Worm (Caenorhabditis elegans) whole organism, early embryonic: ENCODE data around the gene cyp-33E3.

Experiments used
- B0310.2 ChIP-seq: sonication (generic microtip); optimal IDR thresholded peaks from 2 replicates; lab custom pipeline; 2016; ENCODE audit warnings: mild to moderate bottlenecking, missing genetic modification characterization, missing compliant biosample characterization
- ama-1 ChIP-seq: fragments of 150-350 bp; optimal IDR thresholded peaks from 2 replicates; lab custom pipeline; 2014
- hmbx-1 ChIP-seq: sonication (generic microtip); optimal IDR thresholded peaks from 2 replicates; lab custom pipeline; 2016; ENCODE audit warnings: mild to moderate bottlenecking, missing genetic modification characterization, missing compliant biosample characterization

- no peak for TF ChIP-seq ama-1 (lab: Kevin White, UChicago)
- no peak for TF ChIP-seq B0310.2
- no peak for TF ChIP-seq hmbx-1 (tag; lab: Kevin White, UChicago)
Measured at ce11 chrIV:8595317-8595716, 19.5 kb upstream of the cyp-33E3 start, which contains the start of gene Y59H11AR.3.
